Worm (Caenorhabditis elegans) whole organism, young adult: Measurements from ENCODE around the gene spig-3.

Experiments
- B0035.1 ChIP-seq: sonication (generic microtip); optimal IDR thresholded peaks from 2 replicates; lab custom pipeline; 2016; ENCODE audit warnings: missing genetic modification characterization, mild to moderate bottlenecking, missing compliant biosample characterization, missing genotype, missing genetic modification reagents
- akir-1 ChIP-seq: fragments of 200-800 bp; sonication (Bioruptor generic); optimal IDR thresholded peaks from 2 replicates; lab custom pipeline; 2018; ENCODE audit warnings: mild to moderate bottlenecking, missing genetic modification characterization, moderate library complexity, missing compliant biosample characterization
- ceh-100 ChIP-seq: fragments of 200-800 bp; sonication (Bioruptor generic); IDR thresholded peaks from 2 replicates; pipeline ENCODE4 v1.3.6; 2022; ENCODE audit warnings: missing genetic modification reagents, missing genetic modification characterization, missing compliant biosample characterization
- ceh-27 ChIP-seq: fragments of 200-800 bp; sonication (Bioruptor generic); optimal IDR thresholded peaks from 2 replicates; lab custom pipeline; 2018; ENCODE audit warnings: mild to moderate bottlenecking, missing genetic modification characterization, moderate library complexity, missing compliant biosample characterization
- dpl-1 ChIP-seq: fragments of 150-350 bp; optimal IDR thresholded peaks from 2 replicates; lab custom pipeline; 2014; ENCODE audit warnings: missing biosample characterization, missing genetic modification reagents, missing genetic modification characterization
- efl-1 ChIP-seq: fragments of 150-350 bp; optimal IDR thresholded peaks from 2 replicates; lab custom pipeline; 2014; ENCODE audit warnings: missing biosample characterization, missing genetic modification reagents, missing genetic modification characterization
- let-526 ChIP-seq: fragments of 200-800 bp; sonication (Bioruptor generic); IDR thresholded peaks from 2 replicates; pipeline ENCODE4 v1.3.6; 2022; ENCODE audit warnings: missing genetic modification reagents, missing genetic modification characterization, missing compliant biosample characterization
- let-607 ChIP-seq, 2 experiments: fragments of 200-800 bp in 1 of 2; sonication (Bioruptor generic) in 1 of 2; sonication (generic microtip) in 1 of 2; optimal IDR thresholded peaks; 2 replicates each; lab custom pipeline; 2016 to 2018; ENCODE audit warnings: mild to moderate bottlenecking in 2 of 2, missing compliant biosample characterization in 2 of 2, missing genetic modification characterization in 2 of 2, moderate library complexity in 2 of 2, missing genotype in 1 of 2
- lin-35 ChIP-seq, 3 experiments: fragments of 150-350 bp in 2 of 3; sonication (generic microtip) in 1 of 3; optimal IDR thresholded peaks; 2 replicates each; lab custom pipeline; 2014 to 2018; ENCODE audit warnings: missing biosample characterization in 3 of 3, missing genetic modification characterization in 3 of 3, missing genetic modification reagents in 3 of 3
- lin-40 ChIP-seq: sonication (generic microtip); optimal IDR thresholded peaks from 2 replicates; lab custom pipeline; 2016; ENCODE audit warnings: missing genetic modification characterization, mild to moderate bottlenecking, missing compliant biosample characterization, missing genotype, missing genetic modification reagents
- lin-54 ChIP-seq: fragments of 200-800 bp; sonication (Bioruptor generic); optimal IDR thresholded peaks from 2 replicates; lab custom pipeline; 2018; ENCODE audit warnings: mild to moderate bottlenecking, missing genetic modification characterization, missing compliant biosample characterization
- lsy-27 ChIP-seq: sonication (generic microtip); optimal IDR thresholded peaks from 2 replicates; lab custom pipeline; 2017; ENCODE audit warnings: missing genetic modification characterization, mild to moderate bottlenecking, missing compliant biosample characterization, antibody characterized with exemption, missing genotype, borderline replicate concordance; ENCODE audit not compliant: insufficient read depth
- madf-6 ChIP-seq: fragments of 200-800 bp; sonication (Bioruptor generic); IDR thresholded peaks from 2 replicates; pipeline ENCODE4 v1.3.6; 2022; ENCODE audit warnings: missing genetic modification reagents, missing genetic modification characterization, missing compliant biosample characterization
- mel-28 ChIP-seq: sonication (generic microtip); optimal IDR thresholded peaks from 2 replicates; lab custom pipeline; 2016; ENCODE audit warnings: borderline replicate concordance, mild to moderate bottlenecking, missing genetic modification characterization, missing compliant biosample characterization
- nfyb-1 ChIP-seq: fragments of 200-800 bp; sonication (Bioruptor generic); IDR thresholded peaks from 2 replicates; pipeline ENCODE4 v1.3.6; 2022; ENCODE audit warnings: missing genetic modification reagents, missing genetic modification characterization, missing compliant biosample characterization
- rpc-1 ChIP-seq, 2 experiments: fragments of 150-350 bp in 1 of 2; sonication (generic microtip) in 1 of 2; optimal IDR thresholded peaks; 2 replicates each; lab custom pipeline; 2014 to 2018; ENCODE audit warnings: missing biosample characterization in 1 of 2, missing genetic modification characterization in 1 of 2, missing genetic modification reagents in 1 of 2, missing genotype in 1 of 2
- ztf-18 ChIP-seq: sonication (generic microtip); optimal IDR thresholded peaks from 2 replicates; lab custom pipeline; 2016; ENCODE audit warnings: missing genotype, mild to moderate bottlenecking, missing genetic modification characterization, missing compliant biosample characterization
- ztf-26 ChIP-seq: sonication (generic microtip); optimal IDR thresholded peaks from 2 replicates; lab custom pipeline; 2017; ENCODE audit warnings: missing genetic modification characterization, missing compliant biosample characterization

The spig-3 gene

ce11 chrV:14254221-14254620 lies 45.2 kb downstream of the spig-3 start, which contains the start of gene K02E11.7 (continued):
- no peak for TF ChIP-seq let-526

- no peak for TF ChIP-seq akir-1 (GFP tag; lab: Kevin White, UChicago)
- no peak for TF ChIP-seq nfyb-1 (GFP tag; lab: Robert Waterston, UW)
- TF ChIP-seq ztf-26 (tag; lab: Kevin White, UChicago): no peak
- TF ChIP-seq madf-6 (GFP tag; lab: Robert Waterston, UW): no peak
- TF ChIP-seq lin-35 (GFP tag; optimal IDR thresholded peaks at IDR 0.05; lab: Kevin White, UChicago): no peak
- TF ChIP-seq mel-28: no peak
- TF ChIP-seq rpc-1 (optimal IDR thresholded peaks at IDR 0.05; lab: Kevin White, UChicago): no peak
- no peak for TF ChIP-seq rpc-1 (tag; optimal IDR thresholded peaks at IDR 0.05; lab: Kevin White, UChicago)
- TF ChIP-seq B0035.1 (tag; lab: Kevin White, UChicago): no peak
- TF ChIP-seq lin-54 (GFP tag; lab: Kevin White, UChicago): no peak
- no peak for TF ChIP-seq efl-1 (GFP tag; lab: Kevin White, UChicago)
- no peak for TF ChIP-seq dpl-1 (GFP tag; lab: Kevin White, UChicago)
- TF ChIP-seq lsy-27 (tag; lab: Kevin White, UChicago): no peak
- TF ChIP-seq ceh-100 (GFP tag; lab: Robert Waterston, UW): no peak
- TF ChIP-seq let-607 (tag; optimal IDR thresholded peaks at IDR 0.05; lab: Kevin White, UChicago): no peak
- no peak for TF ChIP-seq ztf-18
- no peak for TF ChIP-seq lin-40 (tag; lab: Kevin White, UChicago)
- no peak for TF ChIP-seq ceh-27
These were observed 47.4 kb downstream of the spig-3 start, which contains the start of gene K02E11.5 for ce11 chrV:14252025-14252424. K02E11.5 (plus strand) TSS chrV:14252325.
